Fruit fly (Drosophila melanogaster): ENCODE data around the gene CG31140.

- no peak for TF ChIP-seq CG8301 (tag; optimal IDR thresholded peaks at IDR 0.05)
- no peak for TF ChIP-seq rn (GFP tag; IDR thresholded peaks at IDR 0.05)
- no peak for TF ChIP-seq Pif1B (GFP tag; optimal IDR thresholded peaks at IDR 0.05)
- TF ChIP-seq fd96Ca (GFP tag; IDR thresholded peaks at IDR 0.05): no peak
- no peak for TF ChIP-seq CG9948 (tag; optimal IDR thresholded peaks at IDR 0.05)
- TF ChIP-seq gl (tag; optimal IDR thresholded peaks at IDR 0.05): no peak
- TF ChIP-seq Ets98B (GFP tag; IDR thresholded peaks at IDR 0.05): no peak
- no peak for TF ChIP-seq CG15710 (tag; optimal IDR thresholded peaks at IDR 0.05)
- TF ChIP-seq CG13204 (GFP tag; optimal IDR thresholded peaks at IDR 0.05): no peak
- no peak for TF ChIP-seq CG14655 (GFP tag; optimal IDR thresholded peaks at IDR 0.05)
- no peak for TF ChIP-seq Snoo (tag; optimal IDR thresholded peaks at IDR 0.05)
- no peak for TF ChIP-seq CG34367 (tag; optimal IDR thresholded peaks at IDR 0.05)
- no peak for TF ChIP-seq Pif1A (GFP tag; optimal IDR thresholded peaks at IDR 0.05)
- TF ChIP-seq EcR (GFP tag; optimal IDR thresholded peaks at IDR 0.05): no peak
These were observed 58.9 kb downstream of the CG31140 start for dm6 chr3R:24021895-24022294.

Data from whole organism, pupa.